Worm (Caenorhabditis elegans) whole organism, L1 larva: Measurements from ENCODE around the gene hrg-4.

Experiments
- C04F5.9 ChIP-seq: sonication (generic microtip); optimal IDR thresholded peaks from 2 replicates; lab custom pipeline; 2016; ENCODE audit warnings: missing genetic modification characterization, missing compliant biosample characterization
- C16A3.4 ChIP-seq: fragments of 150-350 bp; optimal IDR thresholded peaks from 2 replicates; lab custom pipeline; 2014; ENCODE audit warnings: missing biosample characterization, missing genetic modification characterization
- Y116A8C.19 ChIP-seq: sonication (generic microtip); optimal IDR thresholded peaks from 2 replicates; lab custom pipeline; 2016; ENCODE audit warnings: missing compliant biosample characterization, missing genetic modification characterization, borderline replicate concordance
- aha-1 ChIP-seq: fragments of 150-350 bp; optimal IDR thresholded peaks from 2 replicates; lab custom pipeline; 2014; ENCODE audit warnings: missing biosample characterization, missing genetic modification characterization
- alr-1 ChIP-seq: fragments of 200-800 bp; sonication (Bioruptor generic); optimal IDR thresholded peaks from 2 replicates; lab custom pipeline; 2018; ENCODE audit warnings: borderline replicate concordance, mild to moderate bottlenecking, missing genetic modification characterization, missing compliant biosample characterization
- aly-2 ChIP-seq: fragments of 150-350 bp; optimal IDR thresholded peaks from 2 replicates; lab custom pipeline; 2014; ENCODE audit warnings: missing biosample characterization, missing genetic modification characterization
- ama-1 ChIP-seq: fragments of 150-350 bp; optimal IDR thresholded peaks from 2 replicates; lab custom pipeline; 2014
- blmp-1 ChIP-seq: fragments of 150-350 bp; optimal IDR thresholded peaks from 2 replicates; lab custom pipeline; 2014; ENCODE audit warnings: missing biosample characterization, missing genetic modification characterization
- ceh-63 ChIP-seq: fragments of 200-800 bp; sonication (Bioruptor generic); optimal IDR thresholded peaks from 2 replicates; lab custom pipeline; 2018; ENCODE audit warnings: mild to moderate bottlenecking, missing genetic modification characterization, missing compliant biosample characterization
- ceh-8 ChIP-seq: fragments of 200-800 bp; sonication (Bioruptor generic); optimal IDR thresholded peaks from 2 replicates; lab custom pipeline; 2018; ENCODE audit warnings: mild to moderate bottlenecking, missing genetic modification characterization, moderate library complexity, missing compliant biosample characterization
- ceh-88 ChIP-seq: fragments of 200-800 bp; sonication (Bioruptor generic); IDR thresholded peaks from 2 replicates; pipeline ENCODE4 v1.3.6; 2022; ENCODE audit warnings: missing genetic modification characterization, missing compliant biosample characterization
- ceh-90 ChIP-seq: sonication (generic microtip); optimal IDR thresholded peaks from 2 replicates; lab custom pipeline; 2016; ENCODE audit warnings: missing genetic modification characterization, missing compliant biosample characterization
- dsc-1 ChIP-seq: sonication (generic microtip); optimal IDR thresholded peaks from 2 replicates; lab custom pipeline; 2016; ENCODE audit warnings: mild to moderate bottlenecking, missing genetic modification characterization, missing compliant biosample characterization
- efl-1 ChIP-seq, 4 experiments: fragments of 150-350 bp; optimal IDR thresholded peaks in 3 of 4; peaks in 1 of 4; 1 replicate in 1 of 4; 2 replicates in 3 of 4; lab custom pipeline; 2014; ENCODE audit warnings: missing biosample characterization in 2 of 4, missing genetic modification characterization in 2 of 4, missing genetic modification reagents in 2 of 4
- elt-2 ChIP-seq: sonication (generic microtip); optimal IDR thresholded peaks from 2 replicates; lab custom pipeline; 2016; ENCODE audit warnings: missing genetic modification characterization, mild to moderate bottlenecking, inconsistent platforms, missing compliant biosample characterization, missing genetic modification reagents
- fkh-10 ChIP-seq: sonication (generic microtip); optimal IDR thresholded peaks from 2 replicates; lab custom pipeline; 2017; ENCODE audit warnings: missing biosample characterization, missing genetic modification reagents, missing genetic modification characterization
- fkh-8 ChIP-seq: sonication (generic microtip); optimal IDR thresholded peaks from 2 replicates; lab custom pipeline; 2016; ENCODE audit warnings: mild to moderate bottlenecking, missing genetic modification characterization, missing compliant biosample characterization
- grh-1 ChIP-seq: fragments of 200-800 bp; sonication (Bioruptor generic); IDR thresholded peaks from 2 replicates; pipeline ENCODE4 v1.3.6; 2022; ENCODE audit warnings: missing genetic modification reagents, missing genetic modification characterization, missing compliant biosample characterization
- hlh-17 ChIP-seq: fragments of 200-800 bp; sonication (Bioruptor generic); optimal IDR thresholded peaks from 2 replicates; lab custom pipeline; 2018; ENCODE audit warnings: missing genetic modification characterization, mild to moderate bottlenecking, missing compliant biosample characterization, moderate library complexity, borderline replicate concordance
- isw-1 ChIP-seq: fragments of 200-800 bp; sonication (Bioruptor generic); IDR thresholded peaks from 2 replicates; pipeline ENCODE4 v1.3.6; 2022; ENCODE audit warnings: missing genetic modification characterization, missing compliant biosample characterization
- jun-1 ChIP-seq: fragments of 150-350 bp; optimal IDR thresholded peaks from 2 replicates; lab custom pipeline; 2014; ENCODE audit warnings: missing biosample characterization, missing genetic modification reagents, missing genetic modification characterization
- lin-13 ChIP-seq: fragments of 150-350 bp; optimal IDR thresholded peaks from 2 replicates; lab custom pipeline; 2014; ENCODE audit warnings: missing biosample characterization, missing genetic modification reagents, missing genetic modification characterization
- lin-14 ChIP-seq: fragments of 200-800 bp; sonication (Bioruptor generic); optimal IDR thresholded peaks from 2 replicates; lab custom pipeline; 2018; ENCODE audit warnings: mild to moderate bottlenecking, missing genetic modification characterization, moderate library complexity, missing compliant biosample characterization
- lin-15B ChIP-seq: fragments of 150-350 bp; sonication (generic microtip); optimal IDR thresholded peaks from 3 replicates; lab custom pipeline; 2014; ENCODE audit warnings: missing biosample characterization, missing genetic modification characterization
- lin-35 ChIP-seq, 2 experiments: fragments of 150-350 bp; optimal IDR thresholded peaks; 2 replicates each; lab custom pipeline; 2014; ENCODE audit warnings: missing biosample characterization in 2 of 2, missing genetic modification characterization in 2 of 2, missing genetic modification reagents in 2 of 2
- lin-39 ChIP-seq: fragments of 150-350 bp; optimal IDR thresholded peaks from 2 replicates; lab custom pipeline; 2014; ENCODE audit warnings: missing biosample characterization, missing genetic modification reagents, missing genetic modification characterization
- lir-3 ChIP-seq: sonication (generic microtip); optimal IDR thresholded peaks from 2 replicates; lab custom pipeline; 2016; ENCODE audit warnings: mild to moderate bottlenecking, missing genetic modification characterization, moderate library complexity, missing compliant biosample characterization; ENCODE audit not compliant: poor library complexity
- mef-2 ChIP-seq: fragments of 150-350 bp; optimal IDR thresholded peaks from 2 replicates; lab custom pipeline; 2014; ENCODE audit warnings: missing biosample characterization, missing genetic modification characterization
- nhr-11 ChIP-seq: fragments of 150-350 bp; optimal IDR thresholded peaks from 2 replicates; lab custom pipeline; 2014; ENCODE audit warnings: missing biosample characterization, missing genetic modification characterization
- nhr-12 ChIP-seq: sonication (generic microtip); optimal IDR thresholded peaks from 2 replicates; lab custom pipeline; 2017; ENCODE audit warnings: missing biosample characterization, missing genetic modification characterization
- nhr-19 ChIP-seq: fragments of 200-800 bp; sonication (Bioruptor generic); conservative IDR thresholded peaks from 2 replicates; pipeline ENCODE4 v1.3.6; 2022; ENCODE audit warnings: missing genetic modification characterization, missing compliant biosample characterization
- nhr-20 ChIP-seq: sonication (generic microtip); optimal IDR thresholded peaks from 2 replicates; lab custom pipeline; 2016; ENCODE audit warnings: mild to moderate bottlenecking, missing genetic modification characterization, missing compliant biosample characterization
- nhr-76 ChIP-seq: sonication (generic microtip); optimal IDR thresholded peaks from 2 replicates; lab custom pipeline; 2017; ENCODE audit warnings: missing biosample characterization, missing genetic modification characterization
- nhr-90 ChIP-seq: sonication (generic microtip); optimal IDR thresholded peaks from 2 replicates; lab custom pipeline; 2016; ENCODE audit warnings: mild to moderate bottlenecking, missing genetic modification characterization, missing compliant biosample characterization; ENCODE audit not compliant: poor library complexity
- pag-3 ChIP-seq: sonication (generic microtip); optimal IDR thresholded peaks from 2 replicates; lab custom pipeline; 2017; ENCODE audit warnings: missing genetic modification characterization, mild to moderate bottlenecking, missing compliant biosample characterization, antibody characterized with exemption, borderline replicate concordance; ENCODE audit not compliant: insufficient read depth
- pax-3 ChIP-seq: fragments of 200-800 bp; sonication (Bioruptor generic); optimal IDR thresholded peaks from 2 replicates; lab custom pipeline; 2018; ENCODE audit warnings: mild to moderate bottlenecking, missing genetic modification characterization, moderate library complexity, missing compliant biosample characterization
- pqm-1 ChIP-seq: sonication (generic microtip); optimal IDR thresholded peaks from 3 replicates; lab custom pipeline; 2017; ENCODE audit warnings: missing biosample characterization, missing genetic modification characterization
- skn-1 ChIP-seq: fragments of 150-350 bp; optimal IDR thresholded peaks from 2 replicates; lab custom pipeline; 2014; ENCODE audit warnings: missing biosample characterization, missing genetic modification characterization
- snpc-4 ChIP-seq: fragments of 150-350 bp; optimal IDR thresholded peaks from 2 replicates; lab custom pipeline; 2014; ENCODE audit warnings: missing biosample characterization, missing genetic modification characterization
- sup-37 ChIP-seq: fragments of 200-800 bp; sonication (Bioruptor generic); optimal IDR thresholded peaks from 2 replicates; lab custom pipeline; 2018; ENCODE audit warnings: mild to moderate bottlenecking, missing genetic modification characterization, missing compliant biosample characterization
- tbx-2 ChIP-seq: sonication (generic microtip); optimal IDR thresholded peaks from 2 replicates; lab custom pipeline; 2016; ENCODE audit warnings: missing genetic modification characterization, missing compliant biosample characterization
- unc-130 ChIP-seq: fragments of 150-350 bp; optimal IDR thresholded peaks from 2 replicates; lab custom pipeline; 2017; ENCODE audit warnings: missing biosample characterization, missing genetic modification characterization, inconsistent platforms
- unc-62 ChIP-seq: fragments of 150-350 bp; optimal IDR thresholded peaks from 2 replicates; lab custom pipeline; 2014; ENCODE audit warnings: missing biosample characterization, missing genetic modification reagents, missing genetic modification characterization
- unc-86 ChIP-seq: sonication (generic microtip); optimal IDR thresholded peaks from 2 replicates; lab custom pipeline; 2016; ENCODE audit warnings: missing genetic modification characterization, missing compliant biosample characterization
- ztf-11 ChIP-seq, 2 experiments: sonication (generic microtip); optimal IDR thresholded peaks; 2 replicates each; lab custom pipeline; 2016 to 2017; ENCODE audit warnings: missing genetic modification characterization in 2 of 2, missing biosample characterization in 1 of 2, missing compliant biosample characterization in 1 of 2

The hrg-4 gene

ce11 chrIV:11015881-11016280 lies 14.9 kb downstream of the hrg-4 start, which contains the start of gene F13H10.3:
Gene F13H10.3, minus strand, starts transcription at chrIV:11015953.
- TF ChIP-seq ceh-63 (GFP tag; lab: Kevin White, UChicago) (no peak), fkh-10 (GFP tag; lab: Kevin White, UChicago) (no peak), ama-1 (no peak), efl-1 (optimal IDR thresholded peaks at IDR 0.05; lab: Kevin White, UChicago) (no peak), efl-1 (GFP tag; optimal IDR thresholded peaks at IDR 0.05 in 1 of 2; lab: Kevin White, UChicago) (peak in 1 of 2 experiments; percentile 27), lin-13 (no peak), nhr-11 (no peak), alr-1 (tag; lab: Kevin White, UChicago) (no peak), pqm-1 (peak; percentile 19), pag-3 (tag; lab: Kevin White, UChicago) (no peak), lin-35 (GFP tag; optimal IDR thresholded peaks at IDR 0.05; lab: Kevin White, UChicago) (peak in 1 of 2 experiments; percentile 53), dsc-1 (tag; lab: Kevin White, UChicago) (no peak), fkh-8 (tag; lab: Kevin White, UChicago) (no peak), ceh-8 (GFP tag; lab: Kevin White, UChicago) (no peak), aha-1 (tag; lab: Kevin White, UChicago) (no peak), Y116A8C.19 (no peak), lir-3 (tag; lab: Kevin White, UChicago) (no peak), unc-62 (no peak), skn-1 (no peak), elt-2 (tag; lab: Kevin White, UChicago) (peak; percentile 54), nhr-90 (tag; lab: Kevin White, UChicago) (peak; percentile 8), ceh-88 (GFP tag; lab: Robert Waterston, UW) (no peak), ceh-90 (tag; lab: Kevin White, UChicago) (no peak), unc-86 (tag; lab: Kevin White, UChicago) (no peak), nhr-19 (GFP tag; lab: Robert Waterston, UW) (no peak), lin-15B (no peak)

DNA sequence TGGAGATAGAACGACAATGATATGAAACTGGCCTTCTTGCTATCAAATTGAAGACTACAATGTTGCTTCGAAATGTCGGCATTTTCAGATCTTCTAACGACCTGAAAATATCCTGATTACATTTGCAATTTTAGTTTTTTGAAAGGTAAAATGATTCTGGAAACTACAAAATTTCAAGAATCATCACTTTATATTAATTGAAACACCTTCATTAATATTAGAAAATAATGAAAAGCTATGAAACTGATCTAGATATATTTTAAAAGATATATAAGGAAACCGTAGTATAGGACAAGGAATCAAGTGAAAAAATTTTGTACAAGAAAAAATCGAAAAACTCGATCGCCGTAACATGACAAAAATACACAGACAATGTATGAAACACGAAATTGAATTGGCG lies 18.9 kb downstream of the hrg-4 start, which contains the start of gene ndx-9:
ndx-9 (minus strand) TSS at position 101 of the 400 bp plus-strand sequence.
- TF ChIP-seq hlh-17 (GFP tag; lab: Kevin White, UChicago) (no peak), ztf-11 (tag; optimal IDR thresholded peaks at IDR 0.05; lab: Kevin White, UChicago) (no peak), ceh-88 (GFP tag; lab: Robert Waterston, UW) (no peak), nhr-76 (tag; lab: Kevin White, UChicago) (no peak), nhr-12 (tag; lab: Kevin White, UChicago) (no peak), elt-2 (tag; lab: Kevin White, UChicago) (no peak), mef-2 (tag; lab: Kevin White, UChicago) (no peak), Y116A8C.19 (no peak), jun-1 (tag; lab: Kevin White, UChicago) (no peak), lin-14 (GFP tag; lab: Kevin White, UChicago) (no peak), C16A3.4 (tag; lab: Kevin White, UChicago) (no peak)

ce11 chrIV:11009928-11010327 lies 20.9 kb downstream of the hrg-4 start:
- TF ChIP-seq mef-2 (tag; lab: Kevin White, UChicago) (no peak), lin-39 (tag; lab: Kevin White, UChicago) (no peak), jun-1 (tag; lab: Kevin White, UChicago) (no peak), efl-1 (optimal IDR thresholded peaks at IDR 0.05; lab: Kevin White, UChicago) (no peak), efl-1 (GFP tag; optimal IDR thresholded peaks at IDR 0.05 in 1 of 2; lab: Kevin White, UChicago) (no peak), sup-37 (GFP tag; lab: Kevin White, UChicago) (no peak), ama-1 (no peak), isw-1 (GFP tag; lab: Robert Waterston, UW) (no peak), tbx-2 (no peak), aly-2 (tag; lab: Kevin White, UChicago) (no peak), pag-3 (tag; lab: Kevin White, UChicago) (no peak), nhr-20 (no peak), unc-130 (tag; lab: Kevin White, UChicago) (no peak), elt-2 (tag; lab: Kevin White, UChicago) (no peak), C04F5.9 (no peak), lin-14 (GFP tag; lab: Kevin White, UChicago) (no peak), grh-1 (no peak), snpc-4 (tag; lab: Kevin White, UChicago) (no peak), pax-3 (tag; lab: Kevin White, UChicago) (no peak), blmp-1 (no peak)
